Worm (Caenorhabditis elegans) whole organism, late embryonic: ENCODE results near the gene C06E4.6.

Experiments
- C38D4.7 ChIP-seq: fragments of 200-800 bp; sonication (Bioruptor generic); optimal IDR thresholded peaks from 2 replicates; lab custom pipeline; 2018; ENCODE audit warnings: mild to moderate bottlenecking, missing genetic modification characterization, moderate library complexity, missing compliant biosample characterization
- ahr-1 ChIP-seq: sonication (generic microtip); optimal IDR thresholded peaks from 2 replicates; lab custom pipeline; 2016; ENCODE audit warnings: missing genetic modification characterization, missing compliant biosample characterization
- ceh-45 ChIP-seq: fragments of 200-800 bp; sonication (Bioruptor generic); IDR thresholded peaks from 2 replicates; pipeline ENCODE4 v1.3.6; 2022; ENCODE audit warnings: missing genetic modification reagents, missing genetic modification characterization, missing compliant biosample characterization
- ceh-9 ChIP-seq: sonication (generic microtip); optimal IDR thresholded peaks from 2 replicates; lab custom pipeline; 2016; ENCODE audit warnings: mild to moderate bottlenecking, missing genetic modification characterization, inconsistent platforms, missing compliant biosample characterization
- elt-2 ChIP-seq: sonication (generic microtip); optimal IDR thresholded peaks from 2 replicates; lab custom pipeline; 2016; ENCODE audit warnings: missing genetic modification reagents, missing genetic modification characterization, missing compliant biosample characterization
- fkh-10 ChIP-seq: fragments of 150-350 bp; optimal IDR thresholded peaks from 2 replicates; lab custom pipeline; 2014; ENCODE audit warnings: missing biosample characterization, missing genetic modification reagents, missing genetic modification characterization
- gmeb-2 ChIP-seq: sonication (generic microtip); optimal IDR thresholded peaks from 2 replicates; lab custom pipeline; 2016; ENCODE audit warnings: missing genetic modification characterization, inconsistent platforms, missing compliant biosample characterization
- mec-3 ChIP-seq: sonication (generic microtip); optimal IDR thresholded peaks from 2 replicates; lab custom pipeline; 2016; ENCODE audit warnings: borderline replicate concordance, missing genetic modification characterization, missing compliant biosample characterization
- pqm-1 ChIP-seq: sonication (generic microtip); optimal IDR thresholded peaks from 2 replicates; lab custom pipeline; 2016; ENCODE audit warnings: missing genetic modification characterization, missing compliant biosample characterization
- sox-2 ChIP-seq: fragments of 200-800 bp; sonication (Bioruptor generic); IDR thresholded peaks from 2 replicates; pipeline ENCODE4 v1.3.6; 2022; ENCODE audit warnings: missing genetic modification reagents, missing genetic modification characterization, missing compliant biosample characterization

ce11 chrIV:7287474-7287873 lies 29.4 kb upstream of the C06E4.6 start, which contains the start of gene F42C5.3:
- TF ChIP-seq elt-2 (tag; lab: Kevin White, UChicago) (no peak), fkh-10 (GFP tag; lab: Kevin White, UChicago) (no peak), mec-3 (tag; lab: Kevin White, UChicago) (no peak), ceh-9 (tag; lab: Kevin White, UChicago) (no peak), pqm-1 (tag; lab: Kevin White, UChicago) (no peak), C38D4.7 (GFP tag; lab: Kevin White, UChicago) (no peak), ceh-45 (GFP tag; lab: Robert Waterston, UW) (no peak), sox-2 (GFP tag; lab: Robert Waterston, UW) (no peak), gmeb-2 (tag; lab: Kevin White, UChicago) (no peak), ahr-1 (tag; lab: Kevin White, UChicago) (no peak)
